Fruit fly (Drosophila melanogaster): ENCODE results near the gene 140up.

The 140up gene

dm6 chr3R:14088887-14089567 is 36.3 kb downstream of the 140up start, which contains the start of gene Npc2b (continued):
- TF ChIP-seq Chrac-16 (GFP tag; optimal IDR thresholded peaks at IDR 0.05) (peak; percentile 70), Asciz (GFP tag; optimal IDR thresholded peaks at IDR 0.05) (peak; percentile 34), Rx (GFP tag; IDR thresholded peaks at IDR 0.05) (no peak), Dbx (GFP tag; IDR thresholded peaks at IDR 0.05) (peak; percentile 81), CG10565 (GFP tag; optimal IDR thresholded peaks at IDR 0.05) (no peak), grn (GFP tag; optimal IDR thresholded peaks at IDR 0.05) (no peak), Bteb2 (GFP tag; optimal IDR thresholded peaks at IDR 0.05) (peak; percentile 4), CG10959 (GFP tag; IDR thresholded peaks at IDR 0.05) (0 out of 2 replicates have a peak, but pooled peaks have one; percentile 9), CG11696 (GFP tag; IDR thresholded peaks at IDR 0.05) (no peak), Hmr (GFP tag; optimal IDR thresholded peaks at IDR 0.05) (peak; percentile 72), Hsf (GFP tag; optimal IDR thresholded peaks at IDR 0.05) (peak; percentile 67), sisA (GFP tag; IDR thresholded peaks at IDR 0.05) (peak; percentile 68), sima (GFP tag; optimal IDR thresholded peaks at IDR 0.05) (no peak), psq (GFP tag; optimal IDR thresholded peaks at IDR 0.05) (peak; percentile 18), CG3407 (GFP tag; optimal IDR thresholded peaks at IDR 0.05) (peak; percentile 41), CG5245 (GFP tag; optimal IDR thresholded peaks at IDR 0.05) (peak; percentile 54), CG11398 (GFP tag; optimal IDR thresholded peaks at IDR 0.05) (peak; percentile 1), CG18764 (GFP tag; optimal IDR thresholded peaks at IDR 0.05) (peak; percentile 17), gcm2 (GFP tag; optimal IDR thresholded peaks at IDR 0.05) (no peak), crol (GFP tag; IDR thresholded peaks at IDR 0.05) (no peak), CG14710 (tag; optimal IDR thresholded peaks at IDR 0.05) (peak; percentile 26), inv (GFP tag; IDR thresholded peaks at IDR 0.05; ENCODE audit: partially characterized antibody) (peak; percentile 44), gro (GFP tag; optimal IDR thresholded peaks at IDR 0.05) (peak; percentile 14), CG6654 (GFP tag; optimal IDR thresholded peaks at IDR 0.05) (no peak), Dp (GFP tag; optimal IDR thresholded peaks at IDR 0.05) (peak; percentile 43), Hand (GFP tag; optimal IDR thresholded peaks at IDR 0.05) (no peak), sc (optimal IDR thresholded peaks at IDR 0.05) (no peak), sc (GFP tag; optimal IDR thresholded peaks at IDR 0.05) (peak; percentile 14), Hr51 (GFP tag; optimal IDR thresholded peaks at IDR 0.05) (peak; percentile 52 to 53), crc (GFP tag; optimal IDR thresholded peaks at IDR 0.05) (no peak), NfI (GFP tag; optimal IDR thresholded peaks at IDR 0.05) (peak; percentile 70), sqz (GFP tag; optimal IDR thresholded peaks at IDR 0.05) (no peak), ssp (GFP tag; IDR thresholded peaks at IDR 0.05) (no peak), Fer2 (tag; optimal IDR thresholded peaks at IDR 0.05) (no peak), CG2875 (GFP tag; optimal IDR thresholded peaks at IDR 0.05) (peak; percentile 16), slp2 (GFP tag; optimal IDR thresholded peaks at IDR 0.05) (no peak), ken (GFP tag; IDR thresholded peaks at IDR 0.05) (peak; percentile 50; the same call in 2 of the 3 replicates), CG4707 (GFP tag; optimal IDR thresholded peaks at IDR 0.05) (no peak), CG17361 (GFP tag; IDR thresholded peaks at IDR 0.05) (peak; percentile 36; the same call in 1 of the 3 replicates), lola (GFP tag; optimal IDR thresholded peaks at IDR 0.05) (peak in 1 of 3 experiments; percentile 12), wek (GFP tag; optimal IDR thresholded peaks at IDR 0.05) (peak; percentile 11), CG7372 (GFP tag; IDR thresholded peaks at IDR 0.05) (no peak), CG12219 (GFP tag; optimal IDR thresholded peaks at IDR 0.05) (no peak), CG12104 (GFP tag; optimal IDR thresholded peaks at IDR 0.05) (peak; percentile 19), CG13123 (GFP tag; optimal IDR thresholded peaks at IDR 0.05) (no peak), CG2712 (tag; optimal IDR thresholded peaks at IDR 0.05) (peak; percentile 28), wdn (GFP tag; IDR thresholded peaks at IDR 0.05) (no peak), tna (GFP tag; IDR thresholded peaks at IDR 0.05; ENCODE audit: partially characterized antibody) (no peak), TFAM (GFP tag; optimal IDR thresholded peaks at IDR 0.05) (no peak), CG16863 (GFP tag; optimal IDR thresholded peaks at IDR 0.05) (no peak)

Measured in whole organism, embryonic.